Fruit fly (Drosophila melanogaster) whole organism, embryonic: ENCODE data around the gene CG34462.
A peak's percentile ranks its signal among the peaks of the same experiment; 100 is the strongest.

Source experiments
- Asciz ChIP-seq: fragments of 200-800 bp; sonication (Bioruptor generic); optimal IDR thresholded peaks from 2 replicates; lab custom pipeline; 2017; ENCODE audit warnings: missing biosample characterization, mild to moderate bottlenecking, missing genetic modification characterization, missing genetic modification reagents
- CG10462 ChIP-seq: fragments of 200-800 bp; sonication (Bioruptor generic); optimal IDR thresholded peaks from 2 replicates; lab custom pipeline; 2016; ENCODE audit warnings: missing biosample characterization, missing genetic modification characterization
- CG12299 ChIP-seq: fragments of 200-800 bp; sonication (Bioruptor generic); optimal IDR thresholded peaks from 2 replicates; lab custom pipeline; 2018; ENCODE audit warnings: missing biosample characterization, mild to moderate bottlenecking, missing genetic modification characterization
- CG1233 ChIP-seq: fragments of 200-800 bp; sonication (Bioruptor generic); optimal IDR thresholded peaks from 4 replicates; lab custom pipeline; 2018; ENCODE audit warnings: missing biosample characterization, mild to moderate bottlenecking, missing genetic modification characterization
- CG13123 ChIP-seq: fragments of 200-800 bp; sonication (Bioruptor generic); optimal IDR thresholded peaks from 2 replicates; lab custom pipeline; 2016; ENCODE audit warnings: missing biosample characterization, missing genetic modification characterization
- CG16863 ChIP-seq: fragments of 200-800 bp; sonication (Bioruptor generic); optimal IDR thresholded peaks from 3 replicates; lab custom pipeline; 2016; ENCODE audit warnings: missing biosample characterization, missing genetic modification characterization
- CG17361 ChIP-seq: fragments of 200-800 bp; sonication (Bioruptor generic); IDR thresholded peaks from 3 replicates; pipeline ENCODE4 v1.3.6; 2022; ENCODE audit warnings: missing biosample characterization, missing genetic modification characterization
- CG17802 ChIP-seq: fragments of 200-800 bp; sonication (Bioruptor generic); optimal IDR thresholded peaks from 2 replicates; lab custom pipeline; 2018; ENCODE audit warnings: missing biosample characterization, mild to moderate bottlenecking, missing genetic modification characterization, moderate library complexity
- CG1792 ChIP-seq: fragments of 200-800 bp; sonication (Bioruptor generic); optimal IDR thresholded peaks from 2 replicates; lab custom pipeline; 2016; ENCODE audit warnings: missing biosample characterization, missing genetic modification characterization
- CG18764 ChIP-seq: fragments of 200-800 bp; sonication (Bioruptor generic); optimal IDR thresholded peaks from 3 replicates; lab custom pipeline; 2016; ENCODE audit warnings: missing biosample characterization, missing genetic modification characterization
- CG31388 ChIP-seq: fragments of 200-800 bp; sonication (Bioruptor generic); optimal IDR thresholded peaks from 2 replicates; lab custom pipeline; 2016; ENCODE audit warnings: missing biosample characterization, missing genetic modification characterization
- CG33557 ChIP-seq: fragments of 200-800 bp; sonication (Bioruptor generic); optimal IDR thresholded peaks from 2 replicates; lab custom pipeline; 2019; ENCODE audit warnings: missing biosample characterization, mild to moderate bottlenecking, missing genetic modification characterization, moderate library complexity
- CG34422 ChIP-seq: fragments of 200-800 bp; sonication (Bioruptor generic); IDR thresholded peaks from 3 replicates; pipeline ENCODE4 v1.3.6; 2022; ENCODE audit warnings: missing biosample characterization, missing genetic modification characterization
- CG43689 ChIP-seq: fragments of 200-800 bp; sonication (Bioruptor generic); IDR thresholded peaks from 2 replicates; pipeline ENCODE4 v1.3.6; 2022; ENCODE audit warnings: missing biosample characterization, missing genetic modification characterization
- CG6765 ChIP-seq: fragments of 200-800 bp; sonication (Bioruptor generic); optimal IDR thresholded peaks from 3 replicates; lab custom pipeline; 2017; ENCODE audit warnings: missing biosample characterization, mild to moderate bottlenecking, missing genetic modification characterization
- CG7556 ChIP-seq: fragments of 200-800 bp; sonication (Bioruptor generic); optimal IDR thresholded peaks from 2 replicates; lab custom pipeline; 2017; ENCODE audit warnings: missing biosample characterization, mild to moderate bottlenecking, missing genetic modification characterization
- CG7839 ChIP-seq: fragments of 200-800 bp; sonication (Bioruptor generic); optimal IDR thresholded peaks from 3 replicates; lab custom pipeline; 2018; ENCODE audit warnings: missing biosample characterization, mild to moderate bottlenecking, missing genetic modification characterization, moderate library complexity
- CG8765 ChIP-seq: fragments of 200-800 bp; sonication (Bioruptor generic); IDR thresholded peaks from 2 replicates; pipeline ENCODE4 v1.3.6; 2022; ENCODE audit warnings: missing biosample characterization, missing genetic modification characterization
- Camta ChIP-seq: fragments of 200-800 bp; sonication (Bioruptor generic); optimal IDR thresholded peaks from 2 replicates; lab custom pipeline; 2016; ENCODE audit warnings: missing biosample characterization, missing genetic modification characterization
- CoRest ChIP-seq: fragments of 200-800 bp; sonication (Bioruptor generic); optimal IDR thresholded peaks from 3 replicates; lab custom pipeline; 2018; ENCODE audit warnings: missing biosample characterization, mild to moderate bottlenecking, missing genetic modification characterization, moderate library complexity
- Doc2 ChIP-seq: fragments of 200-800 bp; sonication (Bioruptor generic); IDR thresholded peaks from 2 replicates; pipeline ENCODE4 v1.3.6; 2022; ENCODE audit warnings: missing biosample characterization, missing genetic modification characterization
- Hey ChIP-seq: fragments of 200-800 bp; sonication (Bioruptor generic); optimal IDR thresholded peaks from 3 replicates; lab custom pipeline; 2018; ENCODE audit warnings: missing biosample characterization, mild to moderate bottlenecking, missing genetic modification characterization
- Lpt ChIP-seq: fragments of >200 bp; optimal IDR thresholded peaks from 2 replicates; lab custom pipeline; 2018; ENCODE audit warnings: missing biosample characterization, missing genetic modification characterization
- Max ChIP-seq: fragments of 200-800 bp; sonication (Bioruptor generic); optimal IDR thresholded peaks from 2 replicates; lab custom pipeline; 2016; ENCODE audit warnings: missing biosample characterization, mild to moderate bottlenecking, missing genetic modification characterization
- Opbp ChIP-seq: fragments of 200-800 bp; sonication (Bioruptor generic); IDR thresholded peaks from 3 replicates; pipeline ENCODE4 v1.3.6; 2022; ENCODE audit warnings: missing biosample characterization, missing genetic modification characterization; ENCODE audit not compliant: partially characterized antibody
- Optix ChIP-seq: fragments of 200-800 bp; sonication (Bioruptor generic); IDR thresholded peaks from 3 replicates; pipeline ENCODE4 v1.3.6; 2022; ENCODE audit warnings: missing biosample characterization, missing genetic modification characterization
- Rx ChIP-seq: fragments of 200-800 bp; sonication (Bioruptor generic); IDR thresholded peaks from 2 replicates; pipeline ENCODE4 v1.3.6; 2022; ENCODE audit warnings: missing biosample characterization, missing genetic modification characterization
- Xbp1 ChIP-seq: fragments of 200-800 bp; sonication (Bioruptor generic); optimal IDR thresholded peaks from 3 replicates; lab custom pipeline; 2016; ENCODE audit warnings: missing biosample characterization, mild to moderate bottlenecking, missing genetic modification characterization
- ap ChIP-seq: fragments of 200-800 bp; sonication (Bioruptor generic); IDR thresholded peaks from 2 replicates; pipeline ENCODE4 v1.3.6; 2022; ENCODE audit warnings: missing biosample characterization, missing genetic modification characterization
- ara ChIP-seq: fragments of 200-800 bp; sonication (Bioruptor generic); IDR thresholded peaks from 2 replicates; pipeline ENCODE4 v1.3.6; 2022; ENCODE audit warnings: missing biosample characterization, missing genetic modification characterization
- cato ChIP-seq: fragments of 200-800 bp; sonication (Bioruptor generic); optimal IDR thresholded peaks from 2 replicates; lab custom pipeline; 2016; ENCODE audit warnings: missing biosample characterization, missing genetic modification characterization, borderline replicate concordance
- crp ChIP-seq, 2 experiments: fragments of 200-800 bp; sonication (Bioruptor generic); optimal IDR thresholded peaks; 2 replicates in 1 of 2; 3 replicates in 1 of 2; lab custom pipeline; 2017; ENCODE audit warnings: missing biosample characterization in 2 of 2, missing genetic modification characterization in 2 of 2, mild to moderate bottlenecking in 1 of 2, moderate library complexity in 1 of 2
- dati ChIP-seq: fragments of 200-800 bp; sonication (Bioruptor generic); IDR thresholded peaks from 2 replicates; pipeline ENCODE4 v1.3.6; 2022; ENCODE audit warnings: missing biosample characterization, missing genetic modification characterization
- dm ChIP-seq: fragments of 200-800 bp; sonication (Bioruptor generic); optimal IDR thresholded peaks from 3 replicates; lab custom pipeline; 2016; ENCODE audit warnings: missing biosample characterization, missing genetic modification characterization
- dmrt99B ChIP-seq: fragments of 200-800 bp; sonication (Bioruptor generic); optimal IDR thresholded peaks from 2 replicates; lab custom pipeline; 2018; ENCODE audit warnings: missing biosample characterization, mild to moderate bottlenecking, missing genetic modification characterization, moderate library complexity
- eve ChIP-seq, 2 experiments: fragments of >200 bp; optimal IDR thresholded peaks; 2 replicates each; lab custom pipeline; 2017; ENCODE audit warnings: missing biosample characterization in 2 of 2, missing genetic modification characterization in 2 of 2
- gsb-n ChIP-seq: fragments of 200-800 bp; sonication (Bioruptor generic); optimal IDR thresholded peaks from 3 replicates; lab custom pipeline; 2018; ENCODE audit warnings: missing biosample characterization, mild to moderate bottlenecking, missing genetic modification characterization
- insv ChIP-seq, 2 experiments: fragments of 200-800 bp; sonication (Bioruptor generic); optimal IDR thresholded peaks; 3 replicates each; lab custom pipeline; 2016 to 2018; ENCODE audit warnings: missing biosample characterization in 2 of 2, missing genetic modification characterization in 2 of 2
- lola ChIP-seq, 3 experiments: fragments of >200 bp in 2 of 3; fragments of 200-800 bp in 1 of 3; sonication (Bioruptor generic) in 1 of 3; optimal IDR thresholded peaks; 2 replicates each; lab custom pipeline; 2017 to 2019; ENCODE audit warnings: missing biosample characterization in 3 of 3, missing genetic modification characterization in 3 of 3, mild to moderate bottlenecking in 1 of 3, moderate library complexity in 1 of 3
- otp ChIP-seq: fragments of 200-800 bp; sonication (Bioruptor generic); IDR thresholded peaks from 3 replicates; pipeline ENCODE4, ENCODE4 v1.3.6; 2022; ENCODE audit warnings: missing biosample characterization, missing genetic modification characterization
- p53 ChIP-seq: fragments of 200-800 bp; sonication (Bioruptor generic); optimal IDR thresholded peaks from 2 replicates; lab custom pipeline; 2016; ENCODE audit warnings: missing biosample characterization, missing genetic modification characterization
- psq ChIP-seq: fragments of 200-800 bp; sonication (Bioruptor generic); optimal IDR thresholded peaks from 2 replicates; lab custom pipeline; 2017; ENCODE audit warnings: missing biosample characterization, missing genetic modification characterization
- sisA ChIP-seq: fragments of 200-800 bp; sonication (Bioruptor generic); IDR thresholded peaks from 2 replicates; pipeline ENCODE4 v1.3.6; 2022; ENCODE audit warnings: missing biosample characterization, missing genetic modification characterization
- tx ChIP-seq: fragments of 200-800 bp; sonication (Bioruptor generic); optimal IDR thresholded peaks from 2 replicates; lab custom pipeline; 2016; ENCODE audit warnings: missing biosample characterization, missing genetic modification characterization
- usp ChIP-seq: fragments of >200 bp; optimal IDR thresholded peaks from 2 replicates; lab custom pipeline; 2017; ENCODE audit warnings: missing biosample characterization, missing genetic modification characterization
- vvl ChIP-seq: fragments of 200-800 bp; sonication (Bioruptor generic); IDR thresholded peaks from 2 replicates; pipeline ENCODE4 v1.3.6; 2022; ENCODE audit warnings: missing biosample characterization, missing genetic modification characterization
- zen ChIP-seq: fragments of 200-800 bp; sonication (Bioruptor generic); optimal IDR thresholded peaks from 3 replicates; lab custom pipeline; 2018; ENCODE audit warnings: missing biosample characterization, mild to moderate bottlenecking, missing genetic modification characterization, moderate library complexity
- zen2 ChIP-seq: fragments of 200-800 bp; sonication (Bioruptor generic); IDR thresholded peaks from 3 replicates; pipeline ENCODE4 v1.3.6; 2022; ENCODE audit warnings: missing biosample characterization, missing genetic modification characterization; ENCODE audit not compliant: partially characterized antibody
- zfh1 ChIP-seq: fragments of 200-800 bp; sonication (Bioruptor generic); IDR thresholded peaks from 3 replicates; pipeline ENCODE4 v1.3.6; 2022; ENCODE audit warnings: missing biosample characterization, missing genetic modification characterization

Gene CG34462

dm6 chr3L:8315141-8315816 lies 13.1 kb upstream of the CG34462 start, which contains the start of gene Cpsf6 (continued):
- peak in 1 of 3 experiments; percentile 62 for TF ChIP-seq lola (GFP tag; optimal IDR thresholded peaks at IDR 0.05; lab: Kevin White, UChicago)
- no peak for TF ChIP-seq CG43689 (GFP tag; lab: Robert Waterston, UW)
- peak in 1 of 2 experiments; percentile 7 for TF ChIP-seq crp (GFP tag; optimal IDR thresholded peaks at IDR 0.05; lab: Kevin White, UChicago)
- TF ChIP-seq CG1233 (GFP tag; lab: Kevin White, UChicago): peak; percentile 33
- TF ChIP-seq CG6765 (GFP tag; lab: Kevin White, UChicago): no peak
- no peak for TF ChIP-seq p53
- TF ChIP-seq CG7556 (GFP tag; lab: Kevin White, UChicago): no peak
- TF ChIP-seq CG8765 (GFP tag; lab: Robert Waterston, UW): peak; percentile 50; the same call in 1 of the 2 replicates
- TF ChIP-seq CG7839 (tag; lab: Kevin White, UChicago): peak; percentile 67
- TF ChIP-seq CG33557: peak; percentile 59
- TF ChIP-seq CoRest (tag; lab: Kevin White, UChicago): peak; percentile 86
- TF ChIP-seq ap: 0 out of 2 replicates have a peak, but pooled peaks have one; percentile 25
- TF ChIP-seq psq: peak; percentile 17
- no peak for TF ChIP-seq CG13123
- peak; percentile 49 for TF ChIP-seq gsb-n (tag; lab: Kevin White, UChicago)
- 0 out of 2 replicates have a peak, but pooled peaks have one; percentile 6 for TF ChIP-seq Rx (GFP tag; lab: Robert Waterston, UW)
- peak; percentile 64; the same call in 2 of the 3 replicates for TF ChIP-seq CG17361
- TF ChIP-seq CG34422 (GFP tag; lab: Robert Waterston, UW): peak; percentile 96
- peak; percentile 23; the same call in 1 of the 2 replicates for TF ChIP-seq sisA (GFP tag; lab: Robert Waterston, UW)
- no peak for TF ChIP-seq Asciz (GFP tag; lab: Kevin White, UChicago)
- TF ChIP-seq eve (GFP tag; optimal IDR thresholded peaks at IDR 0.05; lab: Kevin White, UChicago): no peak
- TF ChIP-seq cato (GFP tag; lab: Kevin White, UChicago): peak; percentile 19
- peak; percentile 9 for TF ChIP-seq Camta (GFP tag; lab: Kevin White, UChicago)
- TF ChIP-seq dati (GFP tag; lab: Robert Waterston, UW): no peak
- no peak for TF ChIP-seq Lpt (GFP tag; lab: Kevin White, UChicago)
- no peak for TF ChIP-seq CG1792 (GFP tag; lab: Kevin White, UChicago)
- peak; percentile 41 for TF ChIP-seq CG12299 (tag; lab: Kevin White, UChicago)
- peak; percentile 42 for TF ChIP-seq CG10462 (GFP tag; lab: Kevin White, UChicago)
- TF ChIP-seq otp (GFP tag; lab: Robert Waterston, UW): no peak
- peak; percentile 64 for TF ChIP-seq Xbp1 (GFP tag; lab: Kevin White, UChicago)
- peak; percentile 78 for TF ChIP-seq vvl (GFP tag; lab: Robert Waterston, UW)
- TF ChIP-seq usp (GFP tag; lab: Kevin White, UChicago): no peak
- TF ChIP-seq dmrt99B (tag; lab: Kevin White, UChicago): peak; percentile 41
- TF ChIP-seq CG16863: peak; percentile 17
- TF ChIP-seq insv (GFP tag; optimal IDR thresholded peaks at IDR 0.05; lab: Kevin White, UChicago): peak in 1 of 2 experiments; percentile 87
- TF ChIP-seq CG18764 (GFP tag; lab: Kevin White, UChicago): peak; percentile 37
- peak; percentile 18; the same call in 1 of the 2 replicates for TF ChIP-seq ara (GFP tag; lab: Robert Waterston, UW)
- peak; percentile 49 for TF ChIP-seq dm
- peak; percentile 29 for TF ChIP-seq CG17802 (tag; lab: Kevin White, UChicago)
- peak; percentile 51 for TF ChIP-seq Max (GFP tag; lab: Kevin White, UChicago)
- TF ChIP-seq zen2 (GFP tag; lab: Robert Waterston, UW): no peak
- TF ChIP-seq Hey (tag; lab: Kevin White, UChicago): peak; percentile 29
- no peak for TF ChIP-seq Opbp (GFP tag; lab: Robert Waterston, UW)
- TF ChIP-seq Optix: no peak
- TF ChIP-seq zfh1: peak; percentile 65
- peak; percentile 89 for TF ChIP-seq zen (tag; lab: Kevin White, UChicago)
- TF ChIP-seq CG31388: peak; percentile 24
- TF ChIP-seq tx (GFP tag; lab: Kevin White, UChicago): peak; percentile 13
- TF ChIP-seq Doc2 (GFP tag; lab: Robert Waterston, UW): no peak
